Fruit fly (Drosophila melanogaster) whole organism, pupa: Measurements from ENCODE around the gene FipoQ.

ENCODE experiments used
- CG10348 ChIP-seq: fragments of 200-800 bp; sonication (Bioruptor generic); IDR thresholded peaks from 2 replicates; pipeline ENCODE4 v1.3.6; 2022; ENCODE audit warnings: missing biosample characterization, missing genetic modification characterization
- CG12605 ChIP-seq: fragments of 200-800 bp; sonication (Bioruptor generic); IDR thresholded peaks from 2 replicates; pipeline ENCODE4 v1.3.6; 2022; ENCODE audit warnings: missing biosample characterization, missing genetic modification characterization
- CG13204 ChIP-seq: fragments of 200-800 bp; sonication (Bioruptor generic); optimal IDR thresholded peaks from 2 replicates; lab custom pipeline; 2018; ENCODE audit warnings: missing biosample characterization, mild to moderate bottlenecking, missing genetic modification characterization, moderate library complexity
- CG14655 ChIP-seq: fragments of 200-800 bp; sonication (Bioruptor generic); optimal IDR thresholded peaks from 3 replicates; lab custom pipeline; 2017; ENCODE audit warnings: mild to moderate bottlenecking, missing biosample characterization, missing genetic modification reagents, missing genetic modification characterization
- CG15710 ChIP-seq: fragments of 200-800 bp; sonication (Bioruptor generic); optimal IDR thresholded peaks from 2 replicates; lab custom pipeline; 2018; ENCODE audit warnings: missing biosample characterization, mild to moderate bottlenecking, missing genetic modification characterization, moderate library complexity
- CG17806 ChIP-seq: fragments of 200-800 bp; sonication (Bioruptor generic); optimal IDR thresholded peaks from 2 replicates; lab custom pipeline; 2018; ENCODE audit warnings: missing biosample characterization, mild to moderate bottlenecking, missing genetic modification characterization, moderate library complexity
- CG32121 ChIP-seq: fragments of 200-800 bp; sonication (Bioruptor generic); IDR thresholded peaks from 2 replicates; pipeline ENCODE4 v1.3.6; 2022; ENCODE audit warnings: missing biosample characterization, missing genetic modification characterization
- CG34367 ChIP-seq: fragments of 200-800 bp; sonication (Bioruptor generic); optimal IDR thresholded peaks from 2 replicates; lab custom pipeline; 2018; ENCODE audit warnings: missing biosample characterization, mild to moderate bottlenecking, missing genetic modification characterization
- CG4496 ChIP-seq: fragments of 200-800 bp; sonication (Bioruptor generic); IDR thresholded peaks from 3 replicates; pipeline ENCODE4 v1.3.6; 2022; ENCODE audit warnings: missing biosample characterization, missing genetic modification characterization
- CG8159 ChIP-seq: fragments of 200-800 bp; sonication (Bioruptor generic); optimal IDR thresholded peaks from 3 replicates; lab custom pipeline; 2018; ENCODE audit warnings: missing biosample characterization, mild to moderate bottlenecking, missing genetic modification characterization, moderate library complexity
- CG8301 ChIP-seq: fragments of 200-800 bp; sonication (Bioruptor generic); optimal IDR thresholded peaks from 2 replicates; lab custom pipeline; 2018; ENCODE audit warnings: missing biosample characterization, mild to moderate bottlenecking, missing genetic modification characterization
- CG9948 ChIP-seq: fragments of 200-800 bp; sonication (Bioruptor generic); optimal IDR thresholded peaks from 2 replicates; lab custom pipeline; 2018; ENCODE audit warnings: missing biosample characterization, mild to moderate bottlenecking, missing genetic modification characterization, moderate library complexity
- D1 ChIP-seq: fragments of 200-800 bp; sonication (Bioruptor generic); optimal IDR thresholded peaks from 2 replicates; lab custom pipeline; 2018; ENCODE audit warnings: missing biosample characterization, mild to moderate bottlenecking, missing genetic modification characterization, moderate library complexity
- EcR ChIP-seq: fragments of 200-800 bp; sonication (Bioruptor generic); optimal IDR thresholded peaks from 3 replicates; lab custom pipeline; 2019; ENCODE audit warnings: missing biosample characterization, missing genetic modification characterization, mild to moderate bottlenecking, moderate library complexity, missing genetic modification reagents
- Ets98B ChIP-seq: fragments of 200-800 bp; sonication (Bioruptor generic); IDR thresholded peaks from 2 replicates; pipeline ENCODE4 v1.3.6; 2022; ENCODE audit warnings: missing biosample characterization, missing genetic modification characterization
- Pif1A ChIP-seq: fragments of 200-800 bp; sonication (Bioruptor generic); optimal IDR thresholded peaks from 3 replicates; lab custom pipeline; 2016; ENCODE audit warnings: missing biosample characterization, missing genetic modification characterization
- Pif1B ChIP-seq: fragments of 200-800 bp; sonication (Bioruptor generic); optimal IDR thresholded peaks from 3 replicates; lab custom pipeline; 2016; ENCODE audit warnings: missing biosample characterization, missing genetic modification characterization
- Snoo ChIP-seq: fragments of 200-800 bp; sonication (Bioruptor generic); optimal IDR thresholded peaks from 3 replicates; lab custom pipeline; 2017; ENCODE audit warnings: missing biosample characterization, mild to moderate bottlenecking, missing genetic modification characterization, inconsistent platforms
- fd96Ca ChIP-seq: fragments of 200-800 bp; sonication (Bioruptor generic); IDR thresholded peaks from 3 replicates; pipeline ENCODE4 v1.3.6; 2022; ENCODE audit warnings: missing biosample characterization, missing genetic modification characterization
- gl ChIP-seq: fragments of 200-800 bp; sonication (Bioruptor generic); optimal IDR thresholded peaks from 2 replicates; lab custom pipeline; 2018; ENCODE audit warnings: missing biosample characterization, mild to moderate bottlenecking, missing genetic modification characterization
- rn ChIP-seq: fragments of 200-800 bp; sonication (Bioruptor generic); IDR thresholded peaks from 2 replicates; pipeline ENCODE4 v1.3.6; 2022; ENCODE audit warnings: missing biosample characterization, missing genetic modification characterization

Gene FipoQ

dm6 chr3R:29540948-29541741 lies 46.6 kb downstream of the FipoQ start:
- no peak for TF ChIP-seq CG13204
- TF ChIP-seq CG17806 (tag; lab: Kevin White, UChicago): no peak
- TF ChIP-seq CG9948 (tag; lab: Kevin White, UChicago): no peak
- no peak for TF ChIP-seq gl (tag; lab: Kevin White, UChicago)
- no peak for TF ChIP-seq Snoo (tag; lab: Kevin White, UChicago)
- TF ChIP-seq CG15710: no peak
- TF ChIP-seq CG4496: no peak
- no peak for TF ChIP-seq CG10348 (GFP tag; lab: Robert Waterston, UW)
- no peak for TF ChIP-seq CG32121 (GFP tag; lab: Robert Waterston, UW)
- no peak for TF ChIP-seq EcR
- no peak for TF ChIP-seq Pif1A (GFP tag; lab: Kevin White, UChicago)
- no peak for TF ChIP-seq CG8301 (tag; lab: Kevin White, UChicago)
- no peak for TF ChIP-seq rn (GFP tag; lab: Robert Waterston, UW)
- TF ChIP-seq CG34367 (tag; lab: Kevin White, UChicago): no peak
- TF ChIP-seq CG12605 (GFP tag; lab: Robert Waterston, UW): no peak
- no peak for TF ChIP-seq Pif1B (GFP tag; lab: Kevin White, UChicago)
- no peak for TF ChIP-seq Ets98B (GFP tag; lab: Robert Waterston, UW)

DNA sequence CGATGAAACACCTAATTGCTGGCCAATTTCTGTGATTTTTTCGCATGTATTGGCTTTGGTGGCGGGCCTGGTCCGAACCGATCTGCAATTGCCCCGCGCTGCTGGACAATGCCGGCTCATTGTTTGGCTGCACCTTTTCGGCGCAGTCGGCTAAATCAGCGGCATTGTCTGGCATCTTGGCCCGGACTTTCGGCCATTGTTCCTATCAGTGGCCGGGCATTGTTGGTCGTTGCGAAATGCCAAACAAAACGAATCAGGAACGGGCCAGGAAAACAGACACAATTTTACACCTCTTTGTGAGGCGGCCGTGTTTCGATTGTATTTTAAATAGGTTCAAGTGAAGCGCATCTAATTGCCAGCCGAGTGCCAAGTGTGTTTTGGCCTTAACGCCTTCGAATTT lies 50.6 kb downstream of the FipoQ start:
- TF ChIP-seq fd96Ca (GFP tag; lab: Robert Waterston, UW) (no peak), gl (tag; lab: Kevin White, UChicago) (no peak), CG12605 (GFP tag; lab: Robert Waterston, UW) (no peak), CG10348 (GFP tag; lab: Robert Waterston, UW) (no peak), CG8159 (tag; lab: Kevin White, UChicago) (no peak), Pif1B (GFP tag; lab: Kevin White, UChicago) (no peak), CG4496 (no peak), CG13204 (no peak), CG17806 (tag; lab: Kevin White, UChicago) (no peak), CG34367 (tag; lab: Kevin White, UChicago) (no peak), D1 (tag; lab: Kevin White, UChicago) (no peak), CG8301 (tag; lab: Kevin White, UChicago) (no peak), CG32121 (GFP tag; lab: Robert Waterston, UW) (no peak), CG15710 (no peak), CG9948 (tag; lab: Kevin White, UChicago) (no peak), Pif1A (GFP tag; lab: Kevin White, UChicago) (no peak), rn (GFP tag; lab: Robert Waterston, UW) (no peak)
- TF ChIP-seq, all 21 proteins: peak for 0

DNA sequence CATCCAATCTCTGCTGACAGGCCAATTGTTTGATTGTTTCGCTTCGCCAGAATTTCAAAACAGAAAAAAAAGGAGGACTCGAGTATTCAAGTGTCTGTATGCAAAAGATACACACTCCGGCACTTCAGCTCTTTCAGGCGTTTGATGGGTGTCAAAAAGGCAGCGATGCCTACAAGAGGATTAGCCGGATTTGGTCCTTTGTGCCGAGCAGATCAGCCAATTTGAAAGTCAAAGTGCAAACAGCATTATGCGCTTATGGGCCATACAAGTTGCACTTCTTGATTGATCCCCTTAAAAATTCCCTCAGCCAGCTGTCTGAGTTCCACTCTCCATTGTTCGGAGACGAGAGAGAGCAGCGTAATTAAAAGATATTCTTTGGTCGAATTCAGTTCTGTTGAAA lies 51.8 kb downstream of the FipoQ start:
- TF ChIP-seq CG15710 (no peak), CG8301 (tag; lab: Kevin White, UChicago) (no peak)

dm6 chr3R:29547182-29547979 lies 52.8 kb downstream of the FipoQ start:
- TF ChIP-seq CG10348 (GFP tag; lab: Robert Waterston, UW): no peak
- TF ChIP-seq Ets98B (GFP tag; lab: Robert Waterston, UW): no peak
- no peak for TF ChIP-seq CG34367 (tag; lab: Kevin White, UChicago)
- no peak for TF ChIP-seq CG17806 (tag; lab: Kevin White, UChicago)
- no peak for TF ChIP-seq Pif1A (GFP tag; lab: Kevin White, UChicago)
- no peak for TF ChIP-seq rn (GFP tag; lab: Robert Waterston, UW)
- TF ChIP-seq CG8301 (tag; lab: Kevin White, UChicago): no peak
- no peak for TF ChIP-seq CG15710
- no peak for TF ChIP-seq CG32121 (GFP tag; lab: Robert Waterston, UW)
- no peak for TF ChIP-seq Pif1B (GFP tag; lab: Kevin White, UChicago)
- TF ChIP-seq D1 (tag; lab: Kevin White, UChicago): no peak
- no peak for TF ChIP-seq gl (tag; lab: Kevin White, UChicago)
- no peak for TF ChIP-seq EcR

DNA sequence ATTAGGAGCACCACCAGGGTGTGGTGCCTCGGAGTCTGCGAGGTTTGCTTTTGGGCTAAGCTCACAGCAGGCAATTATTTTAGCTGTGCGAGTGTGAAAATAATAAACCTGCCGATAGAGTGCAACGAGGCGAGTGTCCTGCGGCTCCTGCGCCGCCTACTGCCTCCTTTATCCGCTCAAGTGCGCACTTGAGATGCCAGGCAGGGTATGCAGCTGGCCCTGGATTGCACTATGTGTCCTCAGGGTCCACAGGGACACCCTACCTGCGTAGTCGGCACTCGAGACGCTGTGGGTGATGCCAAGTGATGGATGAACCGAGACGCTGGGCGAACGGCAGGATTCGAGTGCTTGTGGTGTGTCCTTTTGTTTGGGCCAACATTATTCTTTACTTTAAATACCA lies 53.4 kb downstream of the FipoQ start:
- TF ChIP-seq CG10348 (GFP tag; lab: Robert Waterston, UW): no peak
- TF ChIP-seq fd96Ca (GFP tag; lab: Robert Waterston, UW): no peak
- no peak for TF ChIP-seq Pif1B (GFP tag; lab: Kevin White, UChicago)
- TF ChIP-seq Ets98B (GFP tag; lab: Robert Waterston, UW): no peak
- no peak for TF ChIP-seq gl (tag; lab: Kevin White, UChicago)
- no peak for TF ChIP-seq Snoo (tag; lab: Kevin White, UChicago)
- no peak for TF ChIP-seq CG15710
- no peak for TF ChIP-seq D1 (tag; lab: Kevin White, UChicago)
- no peak for TF ChIP-seq CG8301 (tag; lab: Kevin White, UChicago)
- TF ChIP-seq Pif1A (GFP tag; lab: Kevin White, UChicago): no peak
- no peak for TF ChIP-seq rn (GFP tag; lab: Robert Waterston, UW)
- TF ChIP-seq CG9948 (tag; lab: Kevin White, UChicago): no peak
- TF ChIP-seq CG34367 (tag; lab: Kevin White, UChicago): no peak
- no peak for TF ChIP-seq CG13204
- TF ChIP-seq CG14655 (GFP tag; lab: Kevin White, UChicago): no peak
- TF ChIP-seq CG32121 (GFP tag; lab: Robert Waterston, UW): no peak
- TF ChIP-seq CG4496: no peak
- no peak for TF ChIP-seq CG8159 (tag; lab: Kevin White, UChicago)
